In genomic region chrX:21124176-21124575, dm6 we compare ENCODE assay signal across 1 fruit fly cellular context.
A peak's percentile ranks its signal among the peaks of the same experiment; 100 is the strongest.
TF ChIP-seq lines count a peak whose summit lies in the region.

No protein-coding gene starts in this region.

TF ChIP-seq in whole organism, embryonic, 481 proteins besides CTCF, POLR2A, EP300 and RAD21 (continued from another document and continues in another):
- TF ChIP-seq chn (GFP tag; optimal IDR thresholded peaks at IDR 0.05; lab: Kevin White, UChicago) (peak; percentile 50), MESR4 (GFP tag; optimal IDR thresholded peaks at IDR 0.05; lab: Kevin White, UChicago) (no peak), Gsc (GFP tag; IDR thresholded peaks at IDR 0.05; lab: Robert Waterston, UW) (no peak), CG3065 (GFP tag; optimal IDR thresholded peaks at IDR 0.05; lab: Kevin White, UChicago) (peak; percentile 17), lov (optimal IDR thresholded peaks at IDR 0.05; lab: Kevin White, UChicago) (no peak), lov (GFP tag; IDR thresholded peaks at IDR 0.05; lab: Robert Waterston, UW) (0 out of 3 replicates have a peak, but pooled peaks have one; percentile 37), TFAM (GFP tag; optimal IDR thresholded peaks at IDR 0.05; lab: Kevin White, UChicago) (no peak), CG9727 (GFP tag; optimal IDR thresholded peaks at IDR 0.05; lab: Kevin White, UChicago) (peak; percentile 70), az2 (GFP tag; optimal IDR thresholded peaks at IDR 0.05; lab: Kevin White, UChicago) (peak; percentile 72), Hr78 (GFP tag; optimal IDR thresholded peaks at IDR 0.05; lab: Kevin White, UChicago) (no peak), toy (GFP tag; IDR thresholded peaks at IDR 0.05; lab: Robert Waterston, UW) (no peak), CG11560 (tag; IDR thresholded peaks at IDR 0.05; lab: Robert Waterston, UW) (no peak), sc (optimal IDR thresholded peaks at IDR 0.05; lab: Kevin White, UChicago) (no peak), sc (GFP tag; optimal IDR thresholded peaks at IDR 0.05; lab: Kevin White, UChicago) (peak; percentile 52), dati (GFP tag; IDR thresholded peaks at IDR 0.05; lab: Robert Waterston, UW) (no peak), Chrac-16 (GFP tag; optimal IDR thresholded peaks at IDR 0.05; lab: Kevin White, UChicago) (peak; percentile 64), Oaz (GFP tag; IDR thresholded peaks at IDR 0.05; lab: Robert Waterston, UW) (peak; percentile 22; the same call in 1 of the 2 replicates), CG8478 (optimal IDR thresholded peaks at IDR 0.05; lab: Kevin White, UChicago) (no peak), en (GFP tag; optimal IDR thresholded peaks at IDR 0.05; lab: Kevin White, UChicago) (no peak), CG7372 (GFP tag; IDR thresholded peaks at IDR 0.05; lab: Robert Waterston, UW) (peak; percentile 48; the same call in 1 of the 2 replicates), ATbp (GFP tag; optimal IDR thresholded peaks at IDR 0.05; lab: Kevin White, UChicago) (peak; percentile 59), sob (GFP tag; IDR thresholded peaks at IDR 0.05; lab: Robert Waterston, UW) (peak; percentile 58), CG7839 (tag; optimal IDR thresholded peaks at IDR 0.05; lab: Kevin White, UChicago) (peak; percentile 84), Atf6 (GFP tag; IDR thresholded peaks at IDR 0.05; lab: Robert Waterston, UW) (peak; percentile 73; the same call in 1 of the 2 replicates), CG11723 (GFP tag; optimal IDR thresholded peaks at IDR 0.05; lab: Kevin White, UChicago) (no peak), Dfd (GFP tag; optimal IDR thresholded peaks at IDR 0.05; lab: Kevin White, UChicago) (no peak), Hey (tag; optimal IDR thresholded peaks at IDR 0.05; lab: Kevin White, UChicago) (no peak), Antp (GFP tag; optimal IDR thresholded peaks at IDR 0.05; lab: Kevin White, UChicago) (peak; percentile 32), slou (GFP tag; optimal IDR thresholded peaks at IDR 0.05; lab: Kevin White, UChicago) (peak; percentile 45), Hr51 (GFP tag; optimal IDR thresholded peaks at IDR 0.05; lab: Kevin White, UChicago) (peak; percentile 55 to 82), CG4328 (GFP tag; optimal IDR thresholded peaks at IDR 0.05; lab: Kevin White, UChicago) (peak; percentile 1), CG10565 (GFP tag; optimal IDR thresholded peaks at IDR 0.05; lab: Kevin White, UChicago) (no peak), CG17328 (GFP tag; IDR thresholded peaks at IDR 0.05; lab: Robert Waterston, UW) (peak; percentile 71), CG17385 (GFP tag; optimal IDR thresholded peaks at IDR 0.05; lab: Kevin White, UChicago) (peak; percentile 65), kay (GFP tag; optimal IDR thresholded peaks at IDR 0.05; lab: Kevin White, UChicago) (no peak), cg (GFP tag; optimal IDR thresholded peaks at IDR 0.05; lab: Kevin White, UChicago) (no peak), dmrt11E (tag; optimal IDR thresholded peaks at IDR 0.05; lab: Kevin White, UChicago) (peak; percentile 69), Sox100B (GFP tag; optimal IDR thresholded peaks at IDR 0.05; lab: Kevin White, UChicago) (peak; percentile 69), CG10654 (GFP tag; optimal IDR thresholded peaks at IDR 0.05; lab: Kevin White, UChicago) (peak; percentile 63), org-1 (GFP tag; optimal IDR thresholded peaks at IDR 0.05; lab: Kevin White, UChicago) (peak; percentile 37), CG3407 (GFP tag; optimal IDR thresholded peaks at IDR 0.05; lab: Kevin White, UChicago) (peak; percentile 41), ab (GFP tag; optimal IDR thresholded peaks at IDR 0.05; lab: Kevin White, UChicago) (no peak), CG9609 (GFP tag; optimal IDR thresholded peaks at IDR 0.05; lab: Kevin White, UChicago) (peak; percentile 30), CG13296 (GFP tag; optimal IDR thresholded peaks at IDR 0.05; lab: Kevin White, UChicago) (peak; percentile 42), sens-2 (GFP tag; IDR thresholded peaks at IDR 0.05; lab: Robert Waterston, UW) (0 out of 2 replicates have a peak, but pooled peaks have one; percentile 23), pb (GFP tag; optimal IDR thresholded peaks at IDR 0.05; lab: Kevin White, UChicago) (no peak), ERR (GFP tag; optimal IDR thresholded peaks at IDR 0.05; lab: Kevin White, UChicago) (no peak), Blimp-1 (GFP tag; optimal IDR thresholded peaks at IDR 0.05; lab: Kevin White, UChicago) (peak; percentile 96), Asciz (GFP tag; optimal IDR thresholded peaks at IDR 0.05; lab: Kevin White, UChicago) (peak; percentile 50), CG14441 (GFP tag; IDR thresholded peaks at IDR 0.05; lab: Robert Waterston, UW) (peak; percentile 65), bigmax (GFP tag; optimal IDR thresholded peaks at IDR 0.05; lab: Kevin White, UChicago) (no peak), CG11398 (GFP tag; optimal IDR thresholded peaks at IDR 0.05; lab: Kevin White, UChicago) (no peak), CG3163 (GFP tag; optimal IDR thresholded peaks at IDR 0.05; lab: Kevin White, UChicago) (no peak), CG4730 (GFP tag; IDR thresholded peaks at IDR 0.05; lab: Robert Waterston, UW) (peak; percentile 45), CG18262 (tag; optimal IDR thresholded peaks at IDR 0.05; lab: Kevin White, UChicago) (peak; percentile 79), CG1603 (tag; optimal IDR thresholded peaks at IDR 0.05; lab: Kevin White, UChicago) (peak; percentile 79), CG6254 (GFP tag; optimal IDR thresholded peaks at IDR 0.05; lab: Kevin White, UChicago) (peak; percentile 35), CG4617 (GFP tag; optimal IDR thresholded peaks at IDR 0.05; lab: Kevin White, UChicago; ENCODE audit: borderline replicate concordance) (no peak), CrebB (tag; optimal IDR thresholded peaks at IDR 0.05; lab: Kevin White, UChicago) (no peak), Nf-YC (tag; optimal IDR thresholded peaks at IDR 0.05; lab: Kevin White, UChicago) (no peak), Med (GFP tag; lab: Kevin White, UChicago) (peak; percentile 92), Dad (GFP tag; optimal IDR thresholded peaks at IDR 0.05; lab: Kevin White, UChicago) (peak; percentile 25), exex (tag; optimal IDR thresholded peaks at IDR 0.05; lab: Kevin White, UChicago) (no peak), her (GFP tag; optimal IDR thresholded peaks at IDR 0.05; lab: Kevin White, UChicago) (no peak), NC2α (GFP tag; optimal IDR thresholded peaks at IDR 0.05; lab: Kevin White, UChicago) (no peak), zfh2 (GFP tag; optimal IDR thresholded peaks at IDR 0.05; lab: Kevin White, UChicago) (peak; percentile 14), CG5245 (GFP tag; optimal IDR thresholded peaks at IDR 0.05; lab: Kevin White, UChicago) (peak; percentile 20), insv (GFP tag; optimal IDR thresholded peaks at IDR 0.05; lab: Kevin White, UChicago) (no peak), NFAT (GFP tag; IDR thresholded peaks at IDR 0.05; lab: Robert Waterston, UW) (no peak; the same call in 1 of the 2 replicates), h (optimal IDR thresholded peaks at IDR 0.05; lab: Kevin White, UChicago) (no peak), CG30403 (GFP tag; optimal IDR thresholded peaks at IDR 0.05; lab: Kevin White, UChicago) (peak; percentile 76), gcm2 (GFP tag; optimal IDR thresholded peaks at IDR 0.05; lab: Kevin White, UChicago) (peak; percentile 33), maf-S (GFP tag; optimal IDR thresholded peaks at IDR 0.05; lab: Kevin White, UChicago) (peak; percentile 11), vfl (GFP tag; optimal IDR thresholded peaks at IDR 0.05; lab: Kevin White, UChicago) (no peak), so (GFP tag; IDR thresholded peaks at IDR 0.05; lab: Robert Waterston, UW) (0 out of 3 replicates have a peak, but pooled peaks have one; percentile 63), CG8944 (GFP tag; optimal IDR thresholded peaks at IDR 0.05; lab: Kevin White, UChicago) (no peak), ase (GFP tag; IDR thresholded peaks at IDR 0.05; lab: Robert Waterston, UW) (peak; percentile 68; the same call in 2 of the 3 replicates), CG3995 (GFP tag; optimal IDR thresholded peaks at IDR 0.05; lab: Kevin White, UChicago) (no peak), Atf3 (GFP tag; optimal IDR thresholded peaks at IDR 0.05; lab: Kevin White, UChicago) (no peak), CG16815 (GFP tag; optimal IDR thresholded peaks at IDR 0.05; lab: Kevin White, UChicago) (peak; percentile 40), Hr3 (GFP tag; optimal IDR thresholded peaks at IDR 0.05; lab: Kevin White, UChicago) (peak; percentile 67), CG17359 (tag; optimal IDR thresholded peaks at IDR 0.05; lab: Kevin White, UChicago) (peak; percentile 73), CG15514 (GFP tag; optimal IDR thresholded peaks at IDR 0.05; lab: Kevin White, UChicago) (peak; percentile 35), CG18764 (GFP tag; optimal IDR thresholded peaks at IDR 0.05; lab: Kevin White, UChicago) (peak; percentile 14), gro (GFP tag; optimal IDR thresholded peaks at IDR 0.05; lab: Kevin White, UChicago) (no peak), gsb-n (tag; optimal IDR thresholded peaks at IDR 0.05; lab: Kevin White, UChicago) (peak; percentile 51), CG3726 (GFP tag; IDR thresholded peaks at IDR 0.05; lab: Robert Waterston, UW) (0 out of 3 replicates have a peak, but pooled peaks have one; percentile 45), sisA (GFP tag; IDR thresholded peaks at IDR 0.05; lab: Robert Waterston, UW) (peak; percentile 54; the same call in 1 of the 2 replicates), unc-4 (GFP tag; IDR thresholded peaks at IDR 0.05; lab: Robert Waterston, UW; ENCODE audit: partially characterized antibody) (no peak), CG8924 (tag; optimal IDR thresholded peaks at IDR 0.05; lab: Kevin White, UChicago) (peak; percentile 76), dimm (GFP tag; IDR thresholded peaks at IDR 0.05; lab: Robert Waterston, UW) (no peak), wor (GFP tag; IDR thresholded peaks at IDR 0.05; lab: Robert Waterston, UW) (peak; percentile 65), sqz (GFP tag; optimal IDR thresholded peaks at IDR 0.05; lab: Kevin White, UChicago) (no peak), Six4 (GFP tag; optimal IDR thresholded peaks at IDR 0.05; lab: Kevin White, UChicago) (peak; percentile 53), oc (tag; optimal IDR thresholded peaks at IDR 0.05; lab: Kevin White, UChicago) (peak; percentile 58), Taf1 (GFP tag; IDR thresholded peaks at IDR 0.05; lab: Robert Waterston, UW) (peak; percentile 29; the same call in 1 of the 2 replicates), fu2 (GFP tag; optimal IDR thresholded peaks at IDR 0.05; lab: Kevin White, UChicago) (no peak), CG12236 (GFP tag; optimal IDR thresholded peaks at IDR 0.05; lab: Kevin White, UChicago) (peak; percentile 14), btn (GFP tag; optimal IDR thresholded peaks at IDR 0.05; lab: Kevin White, UChicago) (no peak), CG1647 (GFP tag; optimal IDR thresholded peaks at IDR 0.05; lab: Kevin White, UChicago) (peak; percentile 28), CG7271 (tag; optimal IDR thresholded peaks at IDR 0.05; lab: Kevin White, UChicago) (peak; percentile 37), Dll (GFP tag; IDR thresholded peaks at IDR 0.05; lab: Robert Waterston, UW; ENCODE audit: partially characterized antibody) (no peak), p53 (GFP tag; optimal IDR thresholded peaks at IDR 0.05; lab: Kevin White, UChicago) (no peak), sna (GFP tag; IDR thresholded peaks at IDR 0.05; lab: Robert Waterston, UW; ENCODE audit: partially characterized antibody) (no peak), Bdp1 (GFP tag; optimal IDR thresholded peaks at IDR 0.05; lab: Kevin White, UChicago) (peak; percentile 5), CG1529 (GFP tag; optimal IDR thresholded peaks at IDR 0.05; lab: Kevin White, UChicago) (peak; percentile 39), CG7556 (GFP tag; optimal IDR thresholded peaks at IDR 0.05; lab: Kevin White, UChicago) (peak; percentile 72), CG4424 (GFP tag; optimal IDR thresholded peaks at IDR 0.05; lab: Kevin White, UChicago) (peak; percentile 61), CG2712 (tag; optimal IDR thresholded peaks at IDR 0.05; lab: Kevin White, UChicago) (peak; percentile 82), CG6272 (GFP tag; IDR thresholded peaks at IDR 0.05; lab: Robert Waterston, UW) (peak; percentile 51; the same call in 1 of the 2 replicates), HLH3B (GFP tag; IDR thresholded peaks at IDR 0.05; lab: Robert Waterston, UW) (no peak; the same call in 1 of the 2 replicates), CG14860 (GFP tag; IDR thresholded peaks at IDR 0.05; lab: Robert Waterston, UW; ENCODE audit: partially characterized antibody) (no peak), D19A (tag; optimal IDR thresholded peaks at IDR 0.05; lab: Kevin White, UChicago) (peak; percentile 55), rib (GFP tag; IDR thresholded peaks at IDR 0.05; lab: Robert Waterston, UW) (no peak), Lhr (GFP tag; optimal IDR thresholded peaks at IDR 0.05; lab: Kevin White, UChicago) (peak; percentile 14), CG1602 (GFP tag; optimal IDR thresholded peaks at IDR 0.05; lab: Kevin White, UChicago) (peak; percentile 56), CG13123 (GFP tag; optimal IDR thresholded peaks at IDR 0.05; lab: Kevin White, UChicago) (peak; percentile 30), nom (GFP tag; optimal IDR thresholded peaks at IDR 0.05; lab: Kevin White, UChicago) (no peak), crc (GFP tag; optimal IDR thresholded peaks at IDR 0.05; lab: Kevin White, UChicago) (no peak), zen (tag; optimal IDR thresholded peaks at IDR 0.05; lab: Kevin White, UChicago) (peak; percentile 54), inv (GFP tag; IDR thresholded peaks at IDR 0.05; lab: Robert Waterston, UW; ENCODE audit: partially characterized antibody) (no peak), Lim3 (GFP tag; IDR thresholded peaks at IDR 0.05; lab: Robert Waterston, UW) (no peak), tin (GFP tag; optimal IDR thresholded peaks at IDR 0.05; lab: Kevin White, UChicago) (peak; percentile 71), CG4360 (GFP tag; IDR thresholded peaks at IDR 0.05; lab: Robert Waterston, UW) (0 out of 2 replicates have a peak, but pooled peaks have one; percentile 27), Ets65A (GFP tag; lab: Kevin White, UChicago) (peak; percentile 84), CHES-1-like (GFP tag; optimal IDR thresholded peaks at IDR 0.05; lab: Kevin White, UChicago) (no peak), Jarid2 (GFP tag; optimal IDR thresholded peaks at IDR 0.05; lab: Kevin White, UChicago) (peak; percentile 0), CG14014 (GFP tag; IDR thresholded peaks at IDR 0.05; lab: Robert Waterston, UW) (peak; percentile 39; the same call in 1 of the 2 replicates), Trl (optimal IDR thresholded peaks at IDR 0.05; lab: Kevin White, UChicago) (no peak), Trl (GFP tag; optimal IDR thresholded peaks at IDR 0.05; lab: Kevin White, UChicago) (peak; percentile 37), Kr (GFP tag; optimal IDR thresholded peaks at IDR 0.05; lab: Kevin White, UChicago) (no peak), CG17802 (tag; optimal IDR thresholded peaks at IDR 0.05; lab: Kevin White, UChicago) (no peak)
